Fruit fly (Drosophila melanogaster) whole organism, prepupa: ENCODE data around the gene CG13084.

Experiments used
- CG1621 ChIP-seq: fragments of 200-800 bp; sonication (Bioruptor generic); optimal IDR thresholded peaks from 3 replicates; lab custom pipeline; 2018; ENCODE audit warnings: missing biosample characterization, mild to moderate bottlenecking, missing genetic modification characterization
- CG3032 ChIP-seq: fragments of 200-800 bp; optimal IDR thresholded peaks from 2 replicates; lab custom pipeline; 2019; ENCODE audit warnings: missing biosample characterization, mild to moderate bottlenecking, missing genetic modification characterization, moderate library complexity
- CG31627 ChIP-seq: fragments of 200-800 bp; sonication (Bioruptor generic); optimal IDR thresholded peaks from 3 replicates; lab custom pipeline; 2016; ENCODE audit warnings: missing biosample characterization, missing genetic modification characterization
- CG6854 ChIP-seq: fragments of 200-800 bp; sonication (Bioruptor generic); optimal IDR thresholded peaks from 2 replicates; lab custom pipeline; 2017; ENCODE audit warnings: missing biosample characterization, mild to moderate bottlenecking, missing genetic modification characterization
- Sox14 ChIP-seq: fragments of 200-800 bp; sonication (Bioruptor generic); optimal IDR thresholded peaks from 3 replicates; lab custom pipeline; 2016; ENCODE audit warnings: missing biosample characterization, missing genetic modification characterization
- Sox15 ChIP-seq: fragments of 200-800 bp; sonication (Bioruptor generic); optimal IDR thresholded peaks from 3 replicates; lab custom pipeline; 2016; ENCODE audit warnings: missing biosample characterization, missing genetic modification characterization
- acj6 ChIP-seq: fragments of 200-800 bp; sonication (Bioruptor generic); optimal IDR thresholded peaks from 3 replicates; lab custom pipeline; 2016; ENCODE audit warnings: missing biosample characterization, missing genetic modification characterization
- fd59A ChIP-seq: fragments of 200-800 bp; sonication (Bioruptor generic); optimal IDR thresholded peaks from 2 replicates; lab custom pipeline; 2017; ENCODE audit warnings: missing biosample characterization, mild to moderate bottlenecking, missing genetic modification characterization, missing genetic modification reagents
- fkh ChIP-seq: fragments of 200-800 bp; sonication (Bioruptor generic); optimal IDR thresholded peaks from 3 replicates; lab custom pipeline; 2017; ENCODE audit warnings: missing biosample characterization, mild to moderate bottlenecking, missing genetic modification characterization, moderate library complexity

dm6 chr2L:19535234-19535633, 50.5 kb downstream of the CG13084 start, which contains the start of gene CG31697:
- TF ChIP-seq CG1621, result no peak
- no peak for TF ChIP-seq fd59A (GFP tag; lab: Kevin White, UChicago)
- no peak for TF ChIP-seq Sox14 (GFP tag; lab: Kevin White, UChicago)
- no peak for TF ChIP-seq CG3032 (tag; lab: Kevin White, UChicago)
- no peak for TF ChIP-seq Sox15
- no peak for TF ChIP-seq fkh
- TF ChIP-seq acj6 (GFP tag; lab: Kevin White, UChicago), result no peak
- TF ChIP-seq CG31627 (GFP tag; lab: Kevin White, UChicago), result no peak
- TF ChIP-seq CG6854 (GFP tag; lab: Kevin White, UChicago), result no peak
